Worm (Caenorhabditis elegans) whole organism, late embryonic: ENCODE results near the gene srh-275.
"Not testable (repeated sequence)": the region's sequence is repeated elsewhere in the genome, so short reads cannot be mapped to it uniquely, and the experiment has no call there.

Experiments
- C08G9.2 ChIP-seq: sonication (generic microtip); optimal IDR thresholded peaks from 2 replicates; lab custom pipeline; 2016; ENCODE audit warnings: mild to moderate bottlenecking, missing genetic modification characterization, moderate library complexity, missing compliant biosample characterization
- C38D4.7 ChIP-seq: fragments of 200-800 bp; sonication (Bioruptor generic); optimal IDR thresholded peaks from 2 replicates; lab custom pipeline; 2018; ENCODE audit warnings: mild to moderate bottlenecking, missing genetic modification characterization, moderate library complexity, missing compliant biosample characterization
- K02D7.2 ChIP-seq: sonication (generic microtip); optimal IDR thresholded peaks from 2 replicates; lab custom pipeline; 2017; ENCODE audit warnings: mild to moderate bottlenecking, missing genetic modification characterization, missing compliant biosample characterization
- K09A11.1 ChIP-seq: sonication (generic microtip); optimal IDR thresholded peaks from 2 replicates; lab custom pipeline; 2017; ENCODE audit warnings: antibody characterized with exemption, mild to moderate bottlenecking, missing genetic modification characterization, missing compliant biosample characterization; ENCODE audit not compliant: insufficient read depth
- T23F11.4 ChIP-seq: fragments of 200-800 bp; sonication (Bioruptor generic); optimal IDR thresholded peaks from 2 replicates; lab custom pipeline; 2018; ENCODE audit warnings: mild to moderate bottlenecking, missing genetic modification characterization, missing compliant biosample characterization
- ama-1 ChIP-seq: fragments of 150-350 bp; optimal IDR thresholded peaks from 2 replicates; lab custom pipeline; 2014
- ceh-14 ChIP-seq: sonication (generic microtip); optimal IDR thresholded peaks from 2 replicates; lab custom pipeline; 2016; ENCODE audit warnings: missing genotype, missing genetic modification characterization, missing compliant biosample characterization
- ceh-18 ChIP-seq: sonication (generic microtip); optimal IDR thresholded peaks from 2 replicates; lab custom pipeline; 2016; ENCODE audit warnings: missing genetic modification characterization, missing compliant biosample characterization
- ceh-2 ChIP-seq: sonication (generic microtip); optimal IDR thresholded peaks from 2 replicates; lab custom pipeline; 2016; ENCODE audit warnings: missing genotype, missing genetic modification characterization, missing compliant biosample characterization
- ceh-22 ChIP-seq: sonication (generic microtip); optimal IDR thresholded peaks from 2 replicates; lab custom pipeline; 2017; ENCODE audit warnings: missing biosample characterization, missing genetic modification characterization
- ceh-24 ChIP-seq: sonication (generic microtip); optimal IDR thresholded peaks from 2 replicates; lab custom pipeline; 2016; ENCODE audit warnings: mild to moderate bottlenecking, missing genetic modification characterization, missing compliant biosample characterization
- ceh-30 ChIP-seq: fragments of 150-350 bp; optimal IDR thresholded peaks from 2 replicates; lab custom pipeline; 2014; ENCODE audit warnings: missing biosample characterization, missing genetic modification characterization
- ceh-31 ChIP-seq: sonication (generic microtip); optimal IDR thresholded peaks from 2 replicates; lab custom pipeline; 2016; ENCODE audit warnings: missing genetic modification characterization, missing compliant biosample characterization
- ceh-34 ChIP-seq: sonication (generic microtip); optimal IDR thresholded peaks from 2 replicates; lab custom pipeline; 2016; ENCODE audit warnings: mild to moderate bottlenecking, missing genetic modification characterization, missing compliant biosample characterization
- ceh-45 ChIP-seq: fragments of 200-800 bp; sonication (Bioruptor generic); IDR thresholded peaks from 2 replicates; pipeline ENCODE4 v1.3.6; 2022; ENCODE audit warnings: missing genetic modification reagents, missing genetic modification characterization, missing compliant biosample characterization
- ceh-48 ChIP-seq: sonication (generic microtip); optimal IDR thresholded peaks from 2 replicates; lab custom pipeline; 2016; ENCODE audit warnings: missing genetic modification characterization, inconsistent platforms, missing compliant biosample characterization
- ceh-6 ChIP-seq: fragments of 200-800 bp; sonication (Bioruptor generic); optimal IDR thresholded peaks from 2 replicates; lab custom pipeline; 2018; ENCODE audit warnings: mild to moderate bottlenecking, missing genetic modification characterization, missing compliant biosample characterization
- ceh-9 ChIP-seq: sonication (generic microtip); optimal IDR thresholded peaks from 2 replicates; lab custom pipeline; 2016; ENCODE audit warnings: mild to moderate bottlenecking, missing genetic modification characterization, inconsistent platforms, missing compliant biosample characterization
- dmd-4 ChIP-seq: sonication (generic microtip); optimal IDR thresholded peaks from 2 replicates; lab custom pipeline; 2016; ENCODE audit warnings: borderline replicate concordance, missing genetic modification characterization, missing compliant biosample characterization
- elt-2 ChIP-seq: sonication (generic microtip); optimal IDR thresholded peaks from 2 replicates; lab custom pipeline; 2016; ENCODE audit warnings: missing genetic modification reagents, missing genetic modification characterization, missing compliant biosample characterization
- elt-4 ChIP-seq: sonication (generic microtip); optimal IDR thresholded peaks from 2 replicates; lab custom pipeline; 2016; ENCODE audit warnings: missing genetic modification characterization, missing compliant biosample characterization
- ets-4 ChIP-seq: sonication (generic microtip); optimal IDR thresholded peaks from 2 replicates; lab custom pipeline; 2016; ENCODE audit warnings: missing genetic modification characterization, missing compliant biosample characterization
- eyg-1 ChIP-seq: sonication (generic microtip); optimal IDR thresholded peaks from 2 replicates; lab custom pipeline; 2016; ENCODE audit warnings: missing genotype, missing genetic modification characterization, missing compliant biosample characterization
- fax-1 ChIP-seq: sonication (generic microtip); optimal IDR thresholded peaks from 2 replicates; lab custom pipeline; 2016; ENCODE audit warnings: missing genotype, missing genetic modification characterization, missing compliant biosample characterization
- fkh-6 ChIP-seq: sonication (generic microtip); optimal IDR thresholded peaks from 2 replicates; lab custom pipeline; 2016; ENCODE audit warnings: missing genetic modification characterization, missing compliant biosample characterization
- gmeb-2 ChIP-seq: sonication (generic microtip); optimal IDR thresholded peaks from 2 replicates; lab custom pipeline; 2016; ENCODE audit warnings: missing genetic modification characterization, inconsistent platforms, missing compliant biosample characterization
- hlh-6 ChIP-seq: sonication (generic microtip); optimal IDR thresholded peaks from 2 replicates; lab custom pipeline; 2016; ENCODE audit warnings: missing genotype, missing genetic modification characterization, missing compliant biosample characterization
- madf-2 ChIP-seq: sonication (generic microtip); optimal IDR thresholded peaks from 2 replicates; lab custom pipeline; 2017; ENCODE audit warnings: missing genetic modification characterization, missing compliant biosample characterization
- mec-3 ChIP-seq: sonication (generic microtip); optimal IDR thresholded peaks from 2 replicates; lab custom pipeline; 2016; ENCODE audit warnings: borderline replicate concordance, missing genetic modification characterization, missing compliant biosample characterization
- nhr-11 ChIP-seq: fragments of 150-350 bp; optimal IDR thresholded peaks from 2 replicates; lab custom pipeline; 2014; ENCODE audit warnings: missing biosample characterization, missing genetic modification characterization
- nhr-232 ChIP-seq: sonication (generic microtip); optimal IDR thresholded peaks from 2 replicates; lab custom pipeline; 2016; ENCODE audit warnings: missing genetic modification characterization, missing compliant biosample characterization
- npax-4 ChIP-seq: sonication (generic microtip); optimal IDR thresholded peaks from 2 replicates; lab custom pipeline; 2016; ENCODE audit warnings: missing genetic modification characterization, missing compliant biosample characterization
- odd-2 ChIP-seq: sonication (generic microtip); optimal IDR thresholded peaks from 2 replicates; lab custom pipeline; 2017; ENCODE audit warnings: antibody characterized with exemption, mild to moderate bottlenecking, missing genetic modification characterization, missing compliant biosample characterization
- pag-3 ChIP-seq: sonication (generic microtip); optimal IDR thresholded peaks from 2 replicates; lab custom pipeline; 2016; ENCODE audit warnings: missing compliant biosample characterization, missing genetic modification characterization, borderline replicate concordance
- pha-2 ChIP-seq: sonication (generic microtip); optimal IDR thresholded peaks from 2 replicates; lab custom pipeline; 2017; ENCODE audit warnings: mild to moderate bottlenecking, missing genetic modification characterization, missing compliant biosample characterization
- pha-4 ChIP-seq: fragments of 150-350 bp; optimal IDR thresholded peaks from 2 replicates; lab custom pipeline; 2018; ENCODE audit warnings: missing biosample characterization, missing genetic modification reagents, missing genetic modification characterization
- pqm-1 ChIP-seq: sonication (generic microtip); optimal IDR thresholded peaks from 2 replicates; lab custom pipeline; 2016; ENCODE audit warnings: missing genetic modification characterization, missing compliant biosample characterization
- pros-1 ChIP-seq: fragments of 150-350 bp; optimal IDR thresholded peaks from 2 replicates; lab custom pipeline; 2014; ENCODE audit warnings: missing biosample characterization, missing genetic modification reagents, missing genetic modification characterization
- sox-2 ChIP-seq: fragments of 200-800 bp; sonication (Bioruptor generic); IDR thresholded peaks from 2 replicates; pipeline ENCODE4 v1.3.6; 2022; ENCODE audit warnings: missing genetic modification reagents, missing genetic modification characterization, missing compliant biosample characterization
- sox-4 ChIP-seq: sonication (generic microtip); optimal IDR thresholded peaks from 2 replicates; lab custom pipeline; 2017; ENCODE audit warnings: mild to moderate bottlenecking, missing genetic modification characterization, inconsistent platforms, missing compliant biosample characterization
- syd-9 ChIP-seq: sonication (generic microtip); optimal IDR thresholded peaks from 2 replicates; lab custom pipeline; 2016; ENCODE audit warnings: mild to moderate bottlenecking, missing genetic modification characterization, moderate library complexity, missing compliant biosample characterization
- tbx-2 ChIP-seq: sonication (generic microtip); optimal IDR thresholded peaks from 2 replicates; lab custom pipeline; 2016; ENCODE audit warnings: missing genetic modification characterization, missing compliant biosample characterization
- tbx-7 ChIP-seq: sonication (generic microtip); optimal IDR thresholded peaks from 2 replicates; lab custom pipeline; 2016; ENCODE audit warnings: missing genotype, missing genetic modification characterization, missing compliant biosample characterization
- ttx-3 ChIP-seq: sonication (generic microtip); optimal IDR thresholded peaks from 2 replicates; lab custom pipeline; 2016; ENCODE audit warnings: missing genetic modification reagents, missing genetic modification characterization, missing compliant biosample characterization
- unc-42 ChIP-seq: sonication (generic microtip); optimal IDR thresholded peaks from 2 replicates; lab custom pipeline; 2016; ENCODE audit warnings: missing genotype, missing genetic modification characterization, missing compliant biosample characterization
- unc-55 ChIP-seq: sonication (generic microtip); optimal IDR thresholded peaks from 2 replicates; lab custom pipeline; 2017; ENCODE audit warnings: missing biosample characterization, missing genetic modification reagents, missing genetic modification characterization

srh-275 gene

ce11 chrV:7352186-7353053 lies at the start of gene srh-275, which contains the start of gene srh-231:
TSS of gene srh-275 (plus strand) at chrV:7353003.
TSS of gene srh-231 (minus strand) at chrV:7352236.
- TF ChIP-seq pros-1 (no peak), pha-2 (tag; lab: Kevin White, UChicago) (no peak), K02D7.2 (no peak), ceh-31 (tag; lab: Kevin White, UChicago) (no peak), pag-3 (no peak), sox-2 (no peak), C38D4.7 (GFP tag; lab: Kevin White, UChicago) (no peak), T23F11.4 (GFP tag; lab: Kevin White, UChicago) (no peak), ceh-22 (tag; lab: Kevin White, UChicago) (no peak), fax-1 (tag; lab: Kevin White, UChicago) (no peak), fkh-6 (tag; lab: Kevin White, UChicago) (no peak), elt-2 (tag; lab: Kevin White, UChicago) (no peak), ceh-45 (no peak), madf-2 (tag; lab: Kevin White, UChicago) (no peak), unc-42 (no peak), ttx-3 (tag; lab: Kevin White, UChicago) (no peak)

- not testable (repeated sequence) for TF ChIP-seq mec-3, pha-2, nhr-232 (tag; lab: Kevin White, UChicago)
- TF ChIP-seq, all 69 proteins: peak for 0; not testable (repeated sequence) for 69
These were observed 48.3 kb upstream of the srh-275 start, which contains the start of gene F07G11.2 for ce11 chrV:7304506-7304905. TSS of gene F07G11.2 (plus strand) at chrV:7304806.

DNA sequence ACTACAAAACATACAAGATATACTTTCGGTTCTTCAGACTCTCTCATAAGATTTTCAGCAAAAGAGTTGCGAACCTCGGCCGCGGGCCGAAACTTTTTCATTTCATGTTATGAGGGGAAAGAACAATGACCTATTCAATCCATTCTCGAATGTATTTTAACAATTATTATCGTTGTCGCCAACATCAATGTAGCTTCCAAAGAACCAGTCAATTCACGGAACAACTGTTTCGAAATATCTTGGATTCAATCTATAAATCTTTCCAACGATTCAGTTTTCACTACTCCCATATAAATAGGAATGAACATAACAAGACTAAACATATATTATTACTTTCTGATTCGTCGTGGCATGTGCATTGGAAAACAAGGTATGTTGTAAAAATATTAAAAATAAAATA lies 45.7 kb upstream of the srh-275 start, which contains the start of gene F07G11.1:
Gene F07G11.1 (plus strand): TSS at position 301 of the 400 bp plus-strand sequence.
- TF ChIP-seq hlh-6 (tag; lab: Kevin White, UChicago) (no peak), ceh-14 (tag; lab: Kevin White, UChicago) (no peak), pha-4 (tag; lab: Kevin White, UChicago) (no peak), K09A11.1 (tag; lab: Kevin White, UChicago) (no peak), dmd-4 (tag; lab: Kevin White, UChicago) (no peak), tbx-2 (no peak), madf-2 (tag; lab: Kevin White, UChicago) (no peak), unc-42 (no peak), ceh-30 (tag; lab: Kevin White, UChicago) (no peak), mec-3 (tag; lab: Kevin White, UChicago) (no peak), ceh-9 (no peak), sox-4 (no peak), npax-4 (tag; lab: Kevin White, UChicago) (no peak), tbx-7 (tag; lab: Kevin White, UChicago) (no peak), C08G9.2 (tag; lab: Kevin White, UChicago) (no peak), ceh-34 (tag; lab: Kevin White, UChicago) (no peak), nhr-232 (tag; lab: Kevin White, UChicago) (no peak), sox-2 (no peak), ceh-24 (tag; lab: Kevin White, UChicago) (no peak), K02D7.2 (no peak)
- TF ChIP-seq, all 69 proteins: peak for 0

- TF ChIP-seq mec-3 (tag; lab: Kevin White, UChicago) = no peak
- TF ChIP-seq odd-2 (tag; lab: Kevin White, UChicago) = no peak
- no peak for TF ChIP-seq eyg-1 (tag; lab: Kevin White, UChicago)
- no peak for TF ChIP-seq ceh-6 (GFP tag; lab: Kevin White, UChicago)
- TF ChIP-seq nhr-11 = no peak
- TF ChIP-seq pqm-1 (tag; lab: Kevin White, UChicago) = no peak
- TF ChIP-seq madf-2 (tag; lab: Kevin White, UChicago) = no peak
- TF ChIP-seq ceh-2 (tag; lab: Kevin White, UChicago) = no peak
- TF ChIP-seq ama-1 = no peak
- no peak for TF ChIP-seq ceh-22 (tag; lab: Kevin White, UChicago)
- TF ChIP-seq gmeb-2 = no peak
- no peak for TF ChIP-seq unc-55 (GFP tag; lab: Kevin White, UChicago)
- no peak for TF ChIP-seq ceh-18 (tag; lab: Kevin White, UChicago)
- no peak for TF ChIP-seq pha-4 (tag; lab: Kevin White, UChicago)
- no peak for TF ChIP-seq T23F11.4 (GFP tag; lab: Kevin White, UChicago)
- no peak for TF ChIP-seq syd-9 (tag; lab: Kevin White, UChicago)
- no peak for TF ChIP-seq ets-4
- TF ChIP-seq ceh-48 = no peak
- TF ChIP-seq elt-4 (tag; lab: Kevin White, UChicago) = no peak
These were observed 39.6 kb upstream of the srh-275 start, which contains the start of gene srx-6 for ce11 chrV:7313233-7313632. TSS of gene srx-6 (minus strand) at chrV:7313333.
